Fruit fly (Drosophila melanogaster): Measurements from ENCODE around the gene Kul.

Gene Kul

dm6 chr3R:29757681-29758080 lies 32.1 kb downstream of the Kul start (continued):
- TF ChIP-seq CG17359 (tag; optimal IDR thresholded peaks at IDR 0.05): no peak
- TF ChIP-seq Side (GFP tag; optimal IDR thresholded peaks at IDR 0.05): no peak
- TF ChIP-seq sug (tag; optimal IDR thresholded peaks at IDR 0.05): no peak
- TF ChIP-seq Ssrp (tag; optimal IDR thresholded peaks at IDR 0.05): peak; percentile 2
- no peak for TF ChIP-seq CG17568 (GFP tag; optimal IDR thresholded peaks at IDR 0.05)
- no peak for TF ChIP-seq Ets97D (GFP tag; optimal IDR thresholded peaks at IDR 0.05)
- no peak for TF ChIP-seq CG30431 (GFP tag; optimal IDR thresholded peaks at IDR 0.05)
- no peak for TF ChIP-seq Doc3 (GFP tag; IDR thresholded peaks at IDR 0.05; ENCODE audit: partially characterized antibody)
- TF ChIP-seq Neu2 (GFP tag; optimal IDR thresholded peaks at IDR 0.05; ENCODE audit: borderline replicate concordance): no peak
- TF ChIP-seq Scr (GFP tag; IDR thresholded peaks at IDR 0.05; ENCODE audit: partially characterized antibody): no peak
- TF ChIP-seq HLH54F (GFP tag; optimal IDR thresholded peaks at IDR 0.05): no peak
- TF ChIP-seq chinmo (GFP tag; IDR thresholded peaks at IDR 0.05; ENCODE audit: partially characterized antibody): no peak
- TF ChIP-seq Usf (GFP tag; optimal IDR thresholded peaks at IDR 0.05): no peak
- no peak for TF ChIP-seq CG31224 (GFP tag; IDR thresholded peaks at IDR 0.05)
- TF ChIP-seq CG4707 (GFP tag; optimal IDR thresholded peaks at IDR 0.05): no peak
- TF ChIP-seq Bteb2 (GFP tag; optimal IDR thresholded peaks at IDR 0.05): no peak
- TF ChIP-seq CG3407 (GFP tag; optimal IDR thresholded peaks at IDR 0.05): no peak
- no peak for TF ChIP-seq pum (GFP tag; optimal IDR thresholded peaks at IDR 0.05)
- peak; percentile 21 for TF ChIP-seq Oli (tag; optimal IDR thresholded peaks at IDR 0.05)
- no peak for TF ChIP-seq repo (GFP tag; optimal IDR thresholded peaks at IDR 0.05)
- TF ChIP-seq vvl (GFP tag; IDR thresholded peaks at IDR 0.05): no peak
- peak; percentile 44 for TF ChIP-seq Sry-β (GFP tag; optimal IDR thresholded peaks at IDR 0.05)
- TF ChIP-seq CG3281 (GFP tag; optimal IDR thresholded peaks at IDR 0.05): no peak
- TF ChIP-seq CG16863 (GFP tag; optimal IDR thresholded peaks at IDR 0.05): no peak
- peak; percentile 29; the same call in 1 of the 3 replicates for TF ChIP-seq row (GFP tag; IDR thresholded peaks at IDR 0.05)
- TF ChIP-seq gsb-n (tag; optimal IDR thresholded peaks at IDR 0.05): no peak
- no peak for TF ChIP-seq wor (GFP tag; IDR thresholded peaks at IDR 0.05)
- TF ChIP-seq sens (GFP tag): peak; percentile 44
- TF ChIP-seq CG8478 (optimal IDR thresholded peaks at IDR 0.05): no peak
- TF ChIP-seq Sox102F (GFP tag; optimal IDR thresholded peaks at IDR 0.05): peak; percentile 3
- no peak for TF ChIP-seq Mad (GFP tag; optimal IDR thresholded peaks at IDR 0.05)
- TF ChIP-seq Hr51 (GFP tag; optimal IDR thresholded peaks at IDR 0.05): peak in 1 of 2 experiments; percentile 6
- TF ChIP-seq nom (GFP tag; optimal IDR thresholded peaks at IDR 0.05): no peak
- no peak for TF ChIP-seq Poxn (GFP tag; IDR thresholded peaks at IDR 0.05)
- no peak for TF ChIP-seq Kr (GFP tag; optimal IDR thresholded peaks at IDR 0.05)
- no peak for TF ChIP-seq usp (GFP tag; optimal IDR thresholded peaks at IDR 0.05)
- no peak for TF ChIP-seq Pdp1 (GFP tag; optimal IDR thresholded peaks at IDR 0.05)
- TF ChIP-seq tio (GFP tag; optimal IDR thresholded peaks at IDR 0.05): no peak
- no peak for TF ChIP-seq CkIIα-i1 (GFP tag; IDR thresholded peaks at IDR 0.05)

- no peak for TF ChIP-seq sr (GFP tag; IDR thresholded peaks at IDR 0.05)
- peak; percentile 81 for TF ChIP-seq crol (GFP tag; IDR thresholded peaks at IDR 0.05)
- TF ChIP-seq bab2 (GFP tag; optimal IDR thresholded peaks at IDR 0.05): no peak
- no peak for TF ChIP-seq CG32767 (GFP tag; IDR thresholded peaks at IDR 0.05)
- no peak for TF ChIP-seq CG12236 (GFP tag; optimal IDR thresholded peaks at IDR 0.05)
- peak; percentile 25 for TF ChIP-seq sens (GFP tag)
- no peak for TF ChIP-seq dmrt11E (tag; optimal IDR thresholded peaks at IDR 0.05)
- TF ChIP-seq Sox102F (GFP tag; optimal IDR thresholded peaks at IDR 0.05): peak; percentile 26
- TF ChIP-seq dmrt99B (tag; optimal IDR thresholded peaks at IDR 0.05): peak; percentile 11
- TF ChIP-seq CG9817 (tag; optimal IDR thresholded peaks at IDR 0.05): no peak
- TF ChIP-seq Hand (GFP tag; optimal IDR thresholded peaks at IDR 0.05): no peak
- TF ChIP-seq vfl (GFP tag; optimal IDR thresholded peaks at IDR 0.05): no peak
- peak; percentile 43 for TF ChIP-seq slbo (GFP tag; IDR thresholded peaks at IDR 0.05)
- TF ChIP-seq zen (tag; optimal IDR thresholded peaks at IDR 0.05): no peak
- TF ChIP-seq lola (GFP tag; optimal IDR thresholded peaks at IDR 0.05): no peak
- no peak for TF ChIP-seq CG4854 (GFP tag; optimal IDR thresholded peaks at IDR 0.05)
Observed at dm6 chr3R:29758129-29758733, 32.6 kb downstream of the Kul start.

All from whole organism, embryonic.